Comparison of ENCODE assay signal across 4 worm cellular contexts in genomic region chrIV:15107218-15107617, ce11.
TF ChIP-seq lines count a peak whose summit lies in the region.

No protein-coding gene starts in this region.

TF ChIP-seq in whole organism, L2 larva, 48 proteins besides CTCF, POLR2A, EP300 and RAD21:
- peak; percentile 15 for TF ChIP-seq gmeb-1 (tag; optimal IDR thresholded peaks at IDR 0.05; lab: Kevin White, UChicago)
- TF ChIP-seq ZK546.5 (tag; optimal IDR thresholded peaks at IDR 0.05; lab: Kevin White, UChicago) = no peak
- no peak for TF ChIP-seq C34F6.9 (tag; optimal IDR thresholded peaks at IDR 0.05; lab: Kevin White, UChicago)
- TF ChIP-seq nhr-23 (tag; optimal IDR thresholded peaks at IDR 0.05; lab: Kevin White, UChicago) = no peak
- TF ChIP-seq ceh-16 (tag; optimal IDR thresholded peaks at IDR 0.05; lab: Kevin White, UChicago) = no peak
- peak; percentile 7 for TF ChIP-seq nhr-129 (tag; optimal IDR thresholded peaks at IDR 0.05; lab: Kevin White, UChicago)
- no peak for TF ChIP-seq lin-39 (tag; optimal IDR thresholded peaks at IDR 0.05; lab: Kevin White, UChicago)
- TF ChIP-seq ztf-1 (GFP tag; conservative IDR thresholded peaks at IDR 0.05; lab: Robert Waterston, UW) = no peak
- peak; percentile 53 for TF ChIP-seq lin-13 (GFP tag; optimal IDR thresholded peaks at IDR 0.05; lab: Kevin White, UChicago)
TF ChIP-seq in whole organism, L2 larva: peak in this region for 3.

TF ChIP-seq in whole organism, L4 larva, 104 proteins besides CTCF, POLR2A, EP300 and RAD21:
- peak; percentile 79 for TF ChIP-seq snpc-1.2 (GFP tag; IDR thresholded peaks at IDR 0.05; lab: Robert Waterston, UW)
- no peak for TF ChIP-seq spr-3 (GFP tag; optimal IDR thresholded peaks at IDR 0.05; lab: Kevin White, UChicago)
- TF ChIP-seq lin-13 (GFP tag; optimal IDR thresholded peaks at IDR 0.05; lab: Kevin White, UChicago) = peak; percentile 71
- no peak for TF ChIP-seq nhr-102 (tag; optimal IDR thresholded peaks at IDR 0.05; lab: Kevin White, UChicago)
- TF ChIP-seq cey-2 (tag; optimal IDR thresholded peaks at IDR 0.05; lab: Kevin White, UChicago; ENCODE audit: borderline replicate concordance, insufficient read depth) = no peak
- no peak for TF ChIP-seq spr-1 (tag; optimal IDR thresholded peaks at IDR 0.05; lab: Kevin White, UChicago)

TF ChIP-seq in whole organism, late embryonic, 69 proteins besides CTCF, POLR2A, EP300 and RAD21:
- TF ChIP-seq dmd-4 (tag; optimal IDR thresholded peaks at IDR 0.05; lab: Kevin White, UChicago; ENCODE audit: borderline replicate concordance) (no peak), nfya-1 (tag; optimal IDR thresholded peaks at IDR 0.05; lab: Kevin White, UChicago) (peak; percentile 10), ceh-31 (tag; optimal IDR thresholded peaks at IDR 0.05; lab: Kevin White, UChicago) (peak; percentile 40)
TF ChIP-seq in whole organism, late embryonic: peak in this region for 2.

TF ChIP-seq in whole organism, mixed stage, embryonic, 35 proteins besides CTCF, POLR2A, EP300 and RAD21:
- TF ChIP-seq hlh-1 (tag; optimal IDR thresholded peaks at IDR 0.05; lab: Kevin White, UChicago) = peak; percentile 50
- no peak for TF ChIP-seq lin-32 (GFP tag; optimal IDR thresholded peaks at IDR 0.05; lab: Kevin White, UChicago)
- TF ChIP-seq cnd-1 (tag; optimal IDR thresholded peaks at IDR 0.05; lab: Kevin White, UChicago) = no peak
- TF ChIP-seq nhr-2 (tag; optimal IDR thresholded peaks at IDR 0.05; lab: Kevin White, UChicago) = no peak
- no peak for TF ChIP-seq nhr-76 (tag; optimal IDR thresholded peaks at IDR 0.05; lab: Kevin White, UChicago)
- TF ChIP-seq lin-13 (tag; optimal IDR thresholded peaks at IDR 0.05; lab: Kevin White, UChicago) = peak; percentile 44
- TF ChIP-seq unc-39 (tag; optimal IDR thresholded peaks at IDR 0.05; lab: Kevin White, UChicago) = no peak
- no peak for TF ChIP-seq flh-1 (GFP tag; optimal IDR thresholded peaks at IDR 0.05; lab: Kevin White, UChicago)
- no peak for TF ChIP-seq ceh-39 (tag; optimal IDR thresholded peaks at IDR 0.05; lab: Kevin White, UChicago)
